Worm (Caenorhabditis elegans) whole organism, late embryonic: Measurements from ENCODE around the gene unc-68.

ENCODE experiments used
- C38D4.7 ChIP-seq: fragments of 200-800 bp; sonication (Bioruptor generic); optimal IDR thresholded peaks from 2 replicates; lab custom pipeline; 2018; ENCODE audit warnings: mild to moderate bottlenecking, missing genetic modification characterization, moderate library complexity, missing compliant biosample characterization
- K09A11.1 ChIP-seq: sonication (generic microtip); optimal IDR thresholded peaks from 2 replicates; lab custom pipeline; 2017; ENCODE audit warnings: antibody characterized with exemption, mild to moderate bottlenecking, missing genetic modification characterization, missing compliant biosample characterization; ENCODE audit not compliant: insufficient read depth
- T23F11.4 ChIP-seq: fragments of 200-800 bp; sonication (Bioruptor generic); optimal IDR thresholded peaks from 2 replicates; lab custom pipeline; 2018; ENCODE audit warnings: mild to moderate bottlenecking, missing genetic modification characterization, missing compliant biosample characterization
- ahr-1 ChIP-seq: sonication (generic microtip); optimal IDR thresholded peaks from 2 replicates; lab custom pipeline; 2016; ENCODE audit warnings: missing genetic modification characterization, missing compliant biosample characterization
- ama-1 ChIP-seq: fragments of 150-350 bp; optimal IDR thresholded peaks from 2 replicates; lab custom pipeline; 2014
- ceh-22 ChIP-seq: sonication (generic microtip); optimal IDR thresholded peaks from 2 replicates; lab custom pipeline; 2017; ENCODE audit warnings: missing biosample characterization, missing genetic modification characterization
- ceh-24 ChIP-seq: sonication (generic microtip); optimal IDR thresholded peaks from 2 replicates; lab custom pipeline; 2016; ENCODE audit warnings: mild to moderate bottlenecking, missing genetic modification characterization, missing compliant biosample characterization
- ceh-30 ChIP-seq: fragments of 150-350 bp; optimal IDR thresholded peaks from 2 replicates; lab custom pipeline; 2014; ENCODE audit warnings: missing biosample characterization, missing genetic modification characterization
- ceh-34 ChIP-seq: sonication (generic microtip); optimal IDR thresholded peaks from 2 replicates; lab custom pipeline; 2016; ENCODE audit warnings: mild to moderate bottlenecking, missing genetic modification characterization, missing compliant biosample characterization
- ceh-48 ChIP-seq: sonication (generic microtip); optimal IDR thresholded peaks from 2 replicates; lab custom pipeline; 2016; ENCODE audit warnings: missing genetic modification characterization, inconsistent platforms, missing compliant biosample characterization
- ceh-9 ChIP-seq: sonication (generic microtip); optimal IDR thresholded peaks from 2 replicates; lab custom pipeline; 2016; ENCODE audit warnings: mild to moderate bottlenecking, missing genetic modification characterization, inconsistent platforms, missing compliant biosample characterization
- dve-1 ChIP-seq: sonication (generic microtip); optimal IDR thresholded peaks from 2 replicates; lab custom pipeline; 2017; ENCODE audit warnings: antibody characterized with exemption, mild to moderate bottlenecking, missing genetic modification characterization, missing compliant biosample characterization
- eyg-1 ChIP-seq: sonication (generic microtip); optimal IDR thresholded peaks from 2 replicates; lab custom pipeline; 2016; ENCODE audit warnings: missing genotype, missing genetic modification characterization, missing compliant biosample characterization
- fax-1 ChIP-seq: sonication (generic microtip); optimal IDR thresholded peaks from 2 replicates; lab custom pipeline; 2016; ENCODE audit warnings: missing genotype, missing genetic modification characterization, missing compliant biosample characterization
- hlh-13 ChIP-seq: fragments of 200-800 bp; sonication (Bioruptor generic); optimal IDR thresholded peaks from 2 replicates; lab custom pipeline; 2018; ENCODE audit warnings: mild to moderate bottlenecking, missing genetic modification characterization, missing compliant biosample characterization
- hlh-15 ChIP-seq: sonication (generic microtip); optimal IDR thresholded peaks from 2 replicates; lab custom pipeline; 2016; ENCODE audit warnings: missing genetic modification characterization, missing compliant biosample characterization
- hlh-30 ChIP-seq: sonication (generic microtip); optimal IDR thresholded peaks from 2 replicates; lab custom pipeline; 2017; ENCODE audit warnings: antibody characterized with exemption, missing genetic modification characterization, missing compliant biosample characterization; ENCODE audit not compliant: insufficient read depth
- hlh-6 ChIP-seq: sonication (generic microtip); optimal IDR thresholded peaks from 2 replicates; lab custom pipeline; 2016; ENCODE audit warnings: missing genotype, missing genetic modification characterization, missing compliant biosample characterization
- lim-6 ChIP-seq: sonication (generic microtip); optimal IDR thresholded peaks from 2 replicates; lab custom pipeline; 2016; ENCODE audit warnings: missing genetic modification characterization, missing compliant biosample characterization
- madf-2 ChIP-seq: sonication (generic microtip); optimal IDR thresholded peaks from 2 replicates; lab custom pipeline; 2017; ENCODE audit warnings: missing genetic modification characterization, missing compliant biosample characterization
- mec-3 ChIP-seq: sonication (generic microtip); optimal IDR thresholded peaks from 2 replicates; lab custom pipeline; 2016; ENCODE audit warnings: borderline replicate concordance, missing genetic modification characterization, missing compliant biosample characterization
- nhr-11 ChIP-seq: fragments of 150-350 bp; optimal IDR thresholded peaks from 2 replicates; lab custom pipeline; 2014; ENCODE audit warnings: missing biosample characterization, missing genetic modification characterization
- nhr-232 ChIP-seq: sonication (generic microtip); optimal IDR thresholded peaks from 2 replicates; lab custom pipeline; 2016; ENCODE audit warnings: missing genetic modification characterization, missing compliant biosample characterization
- npax-4 ChIP-seq: sonication (generic microtip); optimal IDR thresholded peaks from 2 replicates; lab custom pipeline; 2016; ENCODE audit warnings: missing genetic modification characterization, missing compliant biosample characterization
- odd-2 ChIP-seq: sonication (generic microtip); optimal IDR thresholded peaks from 2 replicates; lab custom pipeline; 2017; ENCODE audit warnings: antibody characterized with exemption, mild to moderate bottlenecking, missing genetic modification characterization, missing compliant biosample characterization
- pax-1 ChIP-seq: fragments of 150-350 bp; optimal IDR thresholded peaks from 2 replicates; lab custom pipeline; 2014; ENCODE audit warnings: missing biosample characterization, missing genetic modification characterization
- pha-2 ChIP-seq: sonication (generic microtip); optimal IDR thresholded peaks from 2 replicates; lab custom pipeline; 2017; ENCODE audit warnings: mild to moderate bottlenecking, missing genetic modification characterization, missing compliant biosample characterization
- pqm-1 ChIP-seq: sonication (generic microtip); optimal IDR thresholded peaks from 2 replicates; lab custom pipeline; 2016; ENCODE audit warnings: missing genetic modification characterization, missing compliant biosample characterization
- pros-1 ChIP-seq: fragments of 150-350 bp; optimal IDR thresholded peaks from 2 replicates; lab custom pipeline; 2014; ENCODE audit warnings: missing biosample characterization, missing genetic modification reagents, missing genetic modification characterization
- sdc-2 ChIP-seq: sonication (generic microtip); optimal IDR thresholded peaks from 2 replicates; lab custom pipeline; 2016; ENCODE audit warnings: missing genotype, missing genetic modification characterization, missing compliant biosample characterization
- syd-9 ChIP-seq: sonication (generic microtip); optimal IDR thresholded peaks from 2 replicates; lab custom pipeline; 2016; ENCODE audit warnings: mild to moderate bottlenecking, missing genetic modification characterization, moderate library complexity, missing compliant biosample characterization
- ttx-3 ChIP-seq: sonication (generic microtip); optimal IDR thresholded peaks from 2 replicates; lab custom pipeline; 2016; ENCODE audit warnings: missing genetic modification reagents, missing genetic modification characterization, missing compliant biosample characterization
- unc-3 ChIP-seq, 2 experiments: fragments of 200-800 bp in 1 of 2; sonication (Bioruptor generic) in 1 of 2; sonication (generic microtip) in 1 of 2; conservative IDR thresholded peaks in 1 of 2; optimal IDR thresholded peaks in 1 of 2; 2 replicates each; pipeline versions ENCODE4 v1.3.6 to Lab custom; 2016 to 2022; ENCODE audit warnings: missing compliant biosample characterization in 2 of 2, missing genetic modification characterization in 2 of 2, missing genetic modification reagents in 1 of 2
- unc-55 ChIP-seq: sonication (generic microtip); optimal IDR thresholded peaks from 2 replicates; lab custom pipeline; 2017; ENCODE audit warnings: missing biosample characterization, missing genetic modification reagents, missing genetic modification characterization
- unc-86 ChIP-seq: sonication (generic microtip); optimal IDR thresholded peaks from 2 replicates; lab custom pipeline; 2016; ENCODE audit warnings: missing genetic modification characterization, missing compliant biosample characterization
- ztf-16 ChIP-seq: sonication (generic microtip); optimal IDR thresholded peaks from 2 replicates; lab custom pipeline; 2017; ENCODE audit warnings: missing genetic modification characterization, missing compliant biosample characterization

The unc-68 gene

DNA sequence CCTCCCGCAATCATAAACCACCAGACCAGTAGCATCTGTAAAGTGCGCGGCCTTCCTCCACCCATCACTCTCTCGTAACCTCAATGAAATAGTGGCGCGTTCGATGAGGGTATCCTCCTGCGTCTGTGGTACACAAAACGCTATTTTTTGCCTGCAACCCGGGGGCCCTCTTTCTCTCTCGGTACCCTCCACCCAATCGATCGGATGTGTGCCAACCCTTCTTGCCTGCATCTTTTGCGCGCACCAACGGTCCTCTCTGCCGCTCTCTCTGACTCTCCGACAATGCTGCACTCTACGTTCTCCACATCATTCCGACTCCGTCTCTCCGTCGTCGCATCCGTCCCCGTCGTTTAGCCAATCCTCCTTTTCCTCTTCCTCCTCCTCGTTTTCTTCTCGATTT lies 49.3 kb downstream of the unc-68 start (continued):
- TF ChIP-seq ztf-16 (tag; lab: Kevin White, UChicago) = peak; percentile 31
- peak; percentile 26 for TF ChIP-seq dve-1
- no peak for TF ChIP-seq K09A11.1 (tag; lab: Kevin White, UChicago)
- no peak for TF ChIP-seq hlh-13 (GFP tag; lab: Kevin White, UChicago)
- peak; percentile 87 for TF ChIP-seq ceh-48 (tag; lab: Kevin White, UChicago)
- TF ChIP-seq unc-55 (GFP tag; lab: Kevin White, UChicago) = peak; percentile 82
- no peak for TF ChIP-seq ceh-9 (tag; lab: Kevin White, UChicago)
- TF ChIP-seq C38D4.7 (GFP tag; lab: Kevin White, UChicago) = no peak
- TF ChIP-seq ceh-24 (tag; lab: Kevin White, UChicago) = no peak
- peak; percentile 59 for TF ChIP-seq lim-6 (tag; lab: Kevin White, UChicago)
- TF ChIP-seq ahr-1 (tag; lab: Kevin White, UChicago) = peak; percentile 2
- TF ChIP-seq T23F11.4 (GFP tag; lab: Kevin White, UChicago) = no peak
- TF ChIP-seq madf-2 (tag; lab: Kevin White, UChicago) = peak; percentile 59
- TF ChIP-seq nhr-232 (tag; lab: Kevin White, UChicago) = no peak
- peak; percentile 40 for TF ChIP-seq mec-3 (tag; lab: Kevin White, UChicago)
- no peak for TF ChIP-seq ama-1 (lab: Kevin White, UChicago)
- TF ChIP-seq ttx-3 = no peak
- TF ChIP-seq sdc-2 (tag; lab: Kevin White, UChicago) = peak; percentile 66
- peak; percentile 33 for TF ChIP-seq eyg-1
- peak; percentile 20 for TF ChIP-seq pqm-1 (tag; lab: Kevin White, UChicago)
- no peak for TF ChIP-seq unc-3 (GFP tag; conservative IDR thresholded peaks at IDR 0.05; lab: Robert Waterston, UW)
- TF ChIP-seq unc-3 (tag; optimal IDR thresholded peaks at IDR 0.05; lab: Kevin White, UChicago) = no peak
- TF ChIP-seq unc-86 = peak; percentile 44
- TF ChIP-seq pax-1 (tag; lab: Kevin White, UChicago) = peak; percentile 35
- peak; percentile 89 for TF ChIP-seq syd-9 (tag; lab: Kevin White, UChicago)
- TF ChIP-seq hlh-30 = peak; percentile 50
- no peak for TF ChIP-seq pha-2 (tag; lab: Kevin White, UChicago)
- TF ChIP-seq npax-4 = no peak
- no peak for TF ChIP-seq ceh-30

DNA sequence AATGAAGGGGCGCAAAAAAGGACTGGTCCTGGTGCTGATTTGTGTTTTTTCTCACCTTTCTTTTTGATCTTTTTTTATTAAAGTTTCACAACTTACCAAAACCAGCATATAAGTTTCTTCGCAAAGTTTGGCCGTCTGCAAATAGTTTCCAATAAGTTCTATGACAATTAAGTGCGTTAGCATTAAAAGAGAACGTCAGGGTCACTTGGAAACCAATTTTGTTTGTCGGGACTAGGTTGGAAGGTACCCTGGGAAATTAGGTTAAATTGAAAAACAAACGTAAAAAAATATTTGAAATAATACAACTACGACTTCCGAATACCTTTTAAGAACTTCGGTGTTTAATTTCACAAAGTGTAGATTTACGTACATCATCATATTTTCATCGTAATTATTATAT lies 50.3 kb downstream of the unc-68 start:
- TF ChIP-seq K09A11.1 (tag; lab: Kevin White, UChicago) = no peak
- TF ChIP-seq odd-2 (tag; lab: Kevin White, UChicago) = no peak
- TF ChIP-seq nhr-232 (tag; lab: Kevin White, UChicago) = no peak
- no peak for TF ChIP-seq unc-3 (GFP tag; conservative IDR thresholded peaks at IDR 0.05; lab: Robert Waterston, UW)
- no peak for TF ChIP-seq unc-3 (tag; optimal IDR thresholded peaks at IDR 0.05; lab: Kevin White, UChicago)
- TF ChIP-seq nhr-11 = no peak
- TF ChIP-seq ceh-22 (tag; lab: Kevin White, UChicago) = no peak
- TF ChIP-seq hlh-6 (tag; lab: Kevin White, UChicago) = no peak
- no peak for TF ChIP-seq unc-55 (GFP tag; lab: Kevin White, UChicago)
- no peak for TF ChIP-seq hlh-15 (tag; lab: Kevin White, UChicago)
- TF ChIP-seq T23F11.4 (GFP tag; lab: Kevin White, UChicago) = no peak
- TF ChIP-seq pros-1 (tag; lab: Kevin White, UChicago) = no peak

DNA sequence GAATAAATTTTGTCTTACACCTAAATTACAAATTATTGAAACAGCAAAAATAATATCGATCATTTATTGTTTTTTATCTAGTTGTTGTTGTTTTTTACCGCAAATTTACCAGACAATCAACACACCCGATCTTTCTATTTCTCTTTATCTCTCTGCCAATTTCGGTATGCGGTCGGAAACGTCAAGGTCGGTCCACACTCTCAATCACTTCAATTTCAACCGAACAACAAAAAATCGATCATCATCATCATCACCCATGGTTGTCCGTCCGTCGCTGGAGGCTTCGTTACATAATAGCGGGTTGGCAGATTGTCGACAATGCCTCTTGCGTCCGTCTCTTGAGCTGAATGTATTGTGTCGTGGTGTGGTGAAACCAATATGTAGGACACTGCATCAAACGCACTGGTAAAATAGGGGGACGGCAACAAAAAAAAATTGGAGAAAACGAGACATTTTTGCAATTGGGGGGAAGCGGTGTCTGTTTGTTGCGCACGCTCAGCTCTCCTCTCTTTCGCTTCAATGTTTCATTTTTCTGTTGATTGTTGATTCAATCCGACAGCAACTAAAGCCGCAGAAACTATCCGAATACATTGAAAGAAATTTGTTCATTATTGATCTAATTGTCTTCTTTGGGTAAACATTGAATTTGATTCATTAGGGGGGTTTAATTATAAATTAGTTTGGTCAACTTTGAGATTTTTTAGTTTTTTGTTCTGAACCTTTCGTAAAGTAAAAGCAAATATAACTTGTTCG lies 51.9 kb downstream of the unc-68 start:
- TF ChIP-seq T23F11.4 (GFP tag; lab: Kevin White, UChicago) = no peak

DNA sequence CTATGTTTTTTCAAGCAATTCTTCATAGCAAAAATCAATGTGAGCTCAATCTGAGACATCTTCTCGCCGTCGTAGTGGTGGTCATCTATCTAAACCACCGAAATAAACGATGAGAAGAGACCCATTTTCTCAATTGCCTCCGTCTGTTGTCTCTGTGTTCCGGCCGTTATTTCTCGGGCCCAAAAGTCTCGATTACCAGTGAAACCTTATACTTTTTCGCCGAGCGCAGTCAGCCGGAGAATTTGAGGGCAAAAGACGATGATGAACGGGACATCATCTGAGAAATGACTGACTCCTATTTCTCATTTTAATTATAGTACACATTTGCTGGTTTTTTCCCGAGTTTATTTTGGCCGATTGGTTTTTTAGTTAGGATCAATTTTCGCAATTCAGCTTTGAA lies 53.0 kb downstream of the unc-68 start:
- TF ChIP-seq fax-1 (tag; lab: Kevin White, UChicago) (no peak), ceh-34 (tag; lab: Kevin White, UChicago) (peak; percentile 81)
